Worm (Caenorhabditis elegans) whole organism, mixed stage, embryonic: ENCODE data around the gene clec-144.
A peak's percentile ranks its signal among the peaks of the same experiment; 100 is the strongest.

Source experiments
- M03D4.4 ChIP-seq: sonication (generic microtip); optimal IDR thresholded peaks from 2 replicates; lab custom pipeline; 2017; ENCODE audit warnings: mild to moderate bottlenecking, missing genetic modification characterization, missing compliant biosample characterization
- bed-3 ChIP-seq: fragments of 200-800 bp; sonication (Bioruptor generic); optimal IDR thresholded peaks from 3 replicates; lab custom pipeline; 2018; ENCODE audit warnings: mild to moderate bottlenecking, missing genetic modification characterization, moderate library complexity, missing compliant biosample characterization
- blmp-1 ChIP-seq: fragments of 150-350 bp; optimal IDR thresholded peaks from 2 replicates; lab custom pipeline; 2014; ENCODE audit warnings: missing biosample characterization, missing genetic modification characterization
- ceh-83 ChIP-seq: fragments of 200-800 bp; sonication (Bioruptor generic); optimal IDR thresholded peaks from 2 replicates; lab custom pipeline; 2018; ENCODE audit warnings: mild to moderate bottlenecking, missing genetic modification characterization, missing compliant biosample characterization
- cnd-1 ChIP-seq: fragments of 200-800 bp; sonication (Bioruptor generic); optimal IDR thresholded peaks from 2 replicates; lab custom pipeline; 2018; ENCODE audit warnings: mild to moderate bottlenecking, missing genetic modification characterization, missing compliant biosample characterization
- drap-1 ChIP-seq: fragments of 200-800 bp; sonication (Bioruptor generic); optimal IDR thresholded peaks from 3 replicates; lab custom pipeline; 2018; ENCODE audit warnings: mild to moderate bottlenecking, missing genetic modification characterization, missing compliant biosample characterization
- elt-1 ChIP-seq: sonication (generic microtip); optimal IDR thresholded peaks from 2 replicates; lab custom pipeline; 2017; ENCODE audit warnings: missing genetic modification characterization, mild to moderate bottlenecking, missing compliant biosample characterization, antibody characterized with exemption, moderate library complexity, borderline replicate concordance; ENCODE audit not compliant: insufficient read depth
- elt-3 ChIP-seq: fragments of 150-350 bp; optimal IDR thresholded peaks from 2 replicates; lab custom pipeline; 2014; ENCODE audit warnings: missing biosample characterization, missing genetic modification characterization
- flh-1 ChIP-seq: fragments of 200-800 bp; sonication (Bioruptor generic); optimal IDR thresholded peaks from 2 replicates; lab custom pipeline; 2018; ENCODE audit warnings: mild to moderate bottlenecking, missing genetic modification characterization, moderate library complexity, missing compliant biosample characterization
- ham-2 ChIP-seq: fragments of 200-800 bp; sonication (Bioruptor generic); optimal IDR thresholded peaks from 2 replicates; lab custom pipeline; 2018; ENCODE audit warnings: mild to moderate bottlenecking, missing genetic modification characterization, missing compliant biosample characterization
- hlh-1 ChIP-seq: fragments of 150-350 bp; optimal IDR thresholded peaks from 2 replicates; lab custom pipeline; 2014; ENCODE audit warnings: missing biosample characterization, missing genetic modification reagents, missing genetic modification characterization
- lin-13 ChIP-seq: fragments of 150-350 bp; optimal IDR thresholded peaks from 2 replicates; lab custom pipeline; 2014; ENCODE audit warnings: missing biosample characterization, missing genetic modification characterization
- lin-32 ChIP-seq: fragments of 200-800 bp; sonication (Bioruptor generic); optimal IDR thresholded peaks from 2 replicates; lab custom pipeline; 2018; ENCODE audit warnings: mild to moderate bottlenecking, missing genetic modification characterization, missing compliant biosample characterization
- lsy-2 ChIP-seq: fragments of 150-350 bp; optimal IDR thresholded peaks from 2 replicates; lab custom pipeline; 2014; ENCODE audit warnings: missing biosample characterization, missing genetic modification characterization
- mab-5 ChIP-seq: fragments of 150-350 bp; optimal IDR thresholded peaks from 2 replicates; lab custom pipeline; 2014; ENCODE audit warnings: missing biosample characterization, missing genetic modification characterization
- mep-1 ChIP-seq: fragments of 150-350 bp; optimal IDR thresholded peaks from 2 replicates; lab custom pipeline; 2017; ENCODE audit warnings: missing biosample characterization, missing genetic modification reagents, missing genetic modification characterization, inconsistent platforms
- mls-2 ChIP-seq: sonication (generic microtip); optimal IDR thresholded peaks from 2 replicates; lab custom pipeline; 2016; ENCODE audit warnings: mild to moderate bottlenecking, missing genetic modification characterization, moderate library complexity, missing compliant biosample characterization
- nhr-12 ChIP-seq: fragments of 150-350 bp; optimal IDR thresholded peaks from 2 replicates; lab custom pipeline; 2014; ENCODE audit warnings: missing biosample characterization, missing genetic modification characterization
- nhr-2 ChIP-seq: fragments of 150-350 bp; optimal IDR thresholded peaks from 2 replicates; lab custom pipeline; 2014; ENCODE audit warnings: missing biosample characterization, missing genetic modification characterization
- nhr-237 ChIP-seq: fragments of 150-350 bp; optimal IDR thresholded peaks from 2 replicates; lab custom pipeline; 2014; ENCODE audit warnings: missing biosample characterization, missing genetic modification characterization
- nhr-28 ChIP-seq: fragments of 150-350 bp; optimal IDR thresholded peaks from 2 replicates; lab custom pipeline; 2014; ENCODE audit warnings: missing biosample characterization, missing genetic modification characterization
- nhr-76 ChIP-seq: sonication (generic microtip); optimal IDR thresholded peaks from 2 replicates; lab custom pipeline; 2017; ENCODE audit warnings: missing biosample characterization, missing genetic modification characterization
- pha-4 ChIP-seq: fragments of 150-350 bp; optimal IDR thresholded peaks from 2 replicates; lab custom pipeline; 2018; ENCODE audit warnings: missing biosample characterization, missing genetic modification reagents, missing genetic modification characterization
- sem-2 ChIP-seq: fragments of 200-800 bp; sonication (Bioruptor generic); optimal IDR thresholded peaks from 2 replicates; lab custom pipeline; 2018; ENCODE audit warnings: mild to moderate bottlenecking, missing genetic modification characterization, missing compliant biosample characterization
- snpc-4 ChIP-seq: fragments of 150-350 bp; optimal IDR thresholded peaks from 2 replicates; lab custom pipeline; 2014; ENCODE audit warnings: missing biosample characterization, missing genetic modification characterization
- sptf-1 ChIP-seq: sonication (generic microtip); optimal IDR thresholded peaks from 2 replicates; lab custom pipeline; 2017; ENCODE audit warnings: mild to moderate bottlenecking, missing genetic modification characterization, moderate library complexity, missing compliant biosample characterization
- unc-120 ChIP-seq: sonication (generic microtip); optimal IDR thresholded peaks from 2 replicates; lab custom pipeline; 2017; ENCODE audit warnings: missing genetic modification characterization, missing compliant biosample characterization; ENCODE audit not compliant: poor library complexity, severe bottlenecking
- unc-39 ChIP-seq: fragments of 150-350 bp; optimal IDR thresholded peaks from 2 replicates; lab custom pipeline; 2014; ENCODE audit warnings: missing biosample characterization, missing genetic modification characterization
- unc-62 ChIP-seq: fragments of 150-350 bp; optimal IDR thresholded peaks from 2 replicates; lab custom pipeline; 2014; ENCODE audit warnings: missing biosample characterization, missing genetic modification reagents, missing genetic modification characterization
- ztf-11 ChIP-seq: fragments of 150-350 bp; optimal IDR thresholded peaks from 2 replicates; lab custom pipeline; 2014; ENCODE audit warnings: missing biosample characterization, missing genetic modification characterization

The clec-144 gene

DNA sequence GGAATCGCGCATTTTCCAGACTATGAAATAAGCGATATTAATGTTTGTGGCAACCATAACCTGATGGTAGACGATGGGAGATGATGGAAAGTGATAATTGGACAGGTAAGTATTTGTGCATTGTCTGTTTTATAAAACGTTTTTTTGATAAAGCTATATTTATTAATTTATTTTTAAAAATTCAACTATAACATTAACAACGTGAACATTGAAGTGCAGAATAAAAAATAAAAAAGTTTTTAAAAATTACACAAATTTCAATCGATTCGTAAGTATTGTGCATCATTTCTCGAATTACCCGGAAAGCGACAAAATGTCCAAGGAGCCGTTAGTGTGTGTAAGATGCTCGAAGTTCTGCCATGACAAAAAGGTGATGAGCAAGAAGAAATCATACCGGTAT, 26.1 kb downstream of the clec-144 start, which contains the start of gene jmjd-1.1:
Gene jmjd-1.1 (plus strand): TSS at position 301 of the 400 bp plus-strand sequence.
- TF ChIP-seq lin-13 (tag; lab: Kevin White, UChicago) = no peak
- TF ChIP-seq unc-39 (tag; lab: Kevin White, UChicago) = no peak
- TF ChIP-seq ztf-11 (tag; lab: Kevin White, UChicago) = no peak
- TF ChIP-seq hlh-1 (tag; lab: Kevin White, UChicago) = no peak
- TF ChIP-seq drap-1 (GFP tag; lab: Kevin White, UChicago) = no peak
- TF ChIP-seq mls-2 (tag; lab: Kevin White, UChicago) = no peak

DNA sequence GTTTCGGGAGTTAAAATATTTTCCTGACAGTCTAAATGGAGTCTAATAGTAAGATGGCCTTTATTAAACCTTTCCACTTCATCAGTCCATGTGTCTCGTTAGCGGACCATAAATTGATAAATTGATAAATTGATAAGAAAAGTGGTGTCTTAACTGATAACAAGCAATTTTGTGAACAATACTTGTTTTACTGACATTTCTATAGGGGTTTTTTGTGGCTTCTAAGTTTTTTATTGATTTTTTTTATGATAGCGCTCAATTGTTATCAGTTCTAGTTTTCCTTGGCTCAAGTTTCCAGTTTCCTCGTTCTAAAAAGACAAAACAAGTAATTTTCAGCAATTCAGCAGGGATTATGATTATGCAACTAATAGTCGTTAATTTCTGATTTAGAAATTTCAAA, 29.9 kb downstream of the clec-144 start, which contains the start of gene F43G6.17:
Gene F43G6.17 (plus strand): TSS at position 301 of the 400 bp plus-strand sequence.
- TF ChIP-seq nhr-12 (no peak), mab-5 (tag; lab: Kevin White, UChicago) (no peak)

DNA sequence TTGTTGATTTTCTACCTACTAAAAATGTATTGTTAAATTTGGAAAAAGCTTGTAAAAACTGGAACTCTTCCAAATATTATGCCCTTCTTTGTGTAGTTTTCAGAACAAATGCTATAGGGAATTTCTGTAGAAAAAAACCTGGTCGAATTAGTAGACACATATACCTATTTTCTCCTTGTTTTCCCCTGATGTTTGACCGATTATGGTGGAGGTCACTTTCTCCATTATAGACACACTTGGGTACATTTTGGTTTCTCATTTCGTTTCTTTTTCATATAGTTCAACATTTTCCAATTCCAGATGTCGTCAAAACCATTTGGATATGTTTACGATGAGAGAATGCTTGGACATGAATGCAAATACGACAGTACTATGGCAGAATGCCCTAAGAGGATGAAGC, 33.6 kb downstream of the clec-144 start, which contains the start of gene hda-5:
Gene hda-5 (plus strand): TSS at position 301 of the 400 bp plus-strand sequence.
- no peak for TF ChIP-seq nhr-2 (tag; lab: Kevin White, UChicago)
- TF ChIP-seq nhr-28 (tag; lab: Kevin White, UChicago) = no peak
- TF ChIP-seq hlh-1 (tag; lab: Kevin White, UChicago) = no peak
- no peak for TF ChIP-seq ceh-83 (GFP tag; lab: Kevin White, UChicago)
- TF ChIP-seq nhr-76 (tag; lab: Kevin White, UChicago) = no peak
- TF ChIP-seq lin-13 (tag; lab: Kevin White, UChicago) = no peak
- TF ChIP-seq blmp-1 (tag; lab: Kevin White, UChicago) = no peak
- TF ChIP-seq snpc-4 (tag; lab: Kevin White, UChicago) = no peak
- no peak for TF ChIP-seq unc-120
- TF ChIP-seq M03D4.4 = no peak
- TF ChIP-seq mep-1 = no peak
- no peak for TF ChIP-seq bed-3 (GFP tag; lab: Kevin White, UChicago)

DNA sequence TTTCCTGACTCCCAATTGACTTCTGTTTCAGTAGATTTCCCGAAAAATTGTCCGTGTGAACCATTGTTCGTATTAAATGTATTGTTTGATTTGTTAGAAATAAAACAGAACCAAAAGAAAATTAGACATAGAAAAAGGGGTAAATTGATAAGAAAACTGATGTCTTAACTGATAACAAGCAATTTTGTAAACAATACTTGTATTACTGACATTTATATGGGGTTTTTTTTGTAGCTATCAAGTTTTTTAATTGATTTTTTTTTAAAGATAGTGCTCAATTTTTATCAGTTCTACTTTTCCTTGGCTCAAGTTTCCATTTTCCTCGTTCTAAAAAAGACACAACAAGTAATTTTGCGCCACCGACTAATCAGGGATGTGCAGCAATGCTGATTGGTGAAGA, 35.2 kb downstream of the clec-144 start:
- no peak for TF ChIP-seq nhr-237 (tag; lab: Kevin White, UChicago)
- TF ChIP-seq drap-1 (GFP tag; lab: Kevin White, UChicago) = no peak
- no peak for TF ChIP-seq flh-1 (GFP tag; lab: Kevin White, UChicago)
- TF ChIP-seq bed-3 (GFP tag; lab: Kevin White, UChicago) = no peak
- TF ChIP-seq nhr-28 (tag; lab: Kevin White, UChicago) = no peak
- TF ChIP-seq lin-32 (GFP tag; lab: Kevin White, UChicago) = no peak
- no peak for TF ChIP-seq unc-39 (tag; lab: Kevin White, UChicago)
- TF ChIP-seq elt-3 (tag; lab: Kevin White, UChicago) = no peak
- TF ChIP-seq ztf-11 (tag; lab: Kevin White, UChicago) = no peak
- no peak for TF ChIP-seq mls-2 (tag; lab: Kevin White, UChicago)
- no peak for TF ChIP-seq elt-1 (tag; lab: Kevin White, UChicago)
- no peak for TF ChIP-seq sem-2
- no peak for TF ChIP-seq pha-4 (tag; lab: Kevin White, UChicago)
- no peak for TF ChIP-seq ceh-83 (GFP tag; lab: Kevin White, UChicago)
- TF ChIP-seq lin-13 (tag; lab: Kevin White, UChicago) = no peak
- TF ChIP-seq nhr-2 (tag; lab: Kevin White, UChicago) = no peak
- no peak for TF ChIP-seq cnd-1 (tag; lab: Kevin White, UChicago)
- no peak for TF ChIP-seq nhr-76 (tag; lab: Kevin White, UChicago)
- no peak for TF ChIP-seq sptf-1 (tag; lab: Kevin White, UChicago)

DNA sequence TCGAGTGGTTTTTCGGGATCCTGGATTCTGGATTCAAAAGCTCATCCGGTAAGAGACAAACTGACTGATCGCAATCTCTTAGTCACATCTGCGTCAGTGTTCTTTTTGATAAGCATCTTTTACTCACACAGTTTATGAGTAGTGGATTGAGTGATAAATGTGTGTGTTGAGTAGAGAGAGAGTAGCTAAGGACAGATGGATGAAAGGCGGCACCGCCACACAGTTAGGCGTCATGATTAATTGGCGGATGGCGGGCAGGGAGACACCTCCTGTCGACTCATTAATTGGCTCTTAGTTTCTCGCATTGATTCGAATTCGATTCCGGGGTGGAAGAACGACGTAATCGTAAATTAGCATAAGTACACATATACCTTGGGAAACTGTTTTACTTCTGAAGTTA, 38.0 kb downstream of the clec-144 start:
- no peak for TF ChIP-seq M03D4.4
- no peak for TF ChIP-seq lin-32 (GFP tag; lab: Kevin White, UChicago)
- no peak for TF ChIP-seq ham-2 (GFP tag; lab: Kevin White, UChicago)
- no peak for TF ChIP-seq blmp-1 (tag; lab: Kevin White, UChicago)
- TF ChIP-seq mep-1 = no peak
- no peak for TF ChIP-seq nhr-12
- peak; percentile 26 for TF ChIP-seq unc-62 (GFP tag; lab: Kevin White, UChicago)
- peak; percentile 56 for TF ChIP-seq cnd-1 (tag; lab: Kevin White, UChicago)
- no peak for TF ChIP-seq flh-1 (GFP tag; lab: Kevin White, UChicago)
- TF ChIP-seq lin-13 (tag; lab: Kevin White, UChicago) = no peak
- TF ChIP-seq lsy-2 (tag; lab: Kevin White, UChicago) = no peak
- TF ChIP-seq unc-39 (tag; lab: Kevin White, UChicago) = no peak
- TF ChIP-seq elt-1 (tag; lab: Kevin White, UChicago) = no peak
- peak; percentile 37 for TF ChIP-seq hlh-1 (tag; lab: Kevin White, UChicago)
- no peak for TF ChIP-seq ztf-11 (tag; lab: Kevin White, UChicago)
- peak; percentile 1 for TF ChIP-seq nhr-2 (tag; lab: Kevin White, UChicago)
- no peak for TF ChIP-seq sptf-1 (tag; lab: Kevin White, UChicago)
- TF ChIP-seq, all 35 proteins: peak for 4
